Worm (Caenorhabditis elegans): ENCODE results near the gene irg-6.

irg-6 gene

DNA sequence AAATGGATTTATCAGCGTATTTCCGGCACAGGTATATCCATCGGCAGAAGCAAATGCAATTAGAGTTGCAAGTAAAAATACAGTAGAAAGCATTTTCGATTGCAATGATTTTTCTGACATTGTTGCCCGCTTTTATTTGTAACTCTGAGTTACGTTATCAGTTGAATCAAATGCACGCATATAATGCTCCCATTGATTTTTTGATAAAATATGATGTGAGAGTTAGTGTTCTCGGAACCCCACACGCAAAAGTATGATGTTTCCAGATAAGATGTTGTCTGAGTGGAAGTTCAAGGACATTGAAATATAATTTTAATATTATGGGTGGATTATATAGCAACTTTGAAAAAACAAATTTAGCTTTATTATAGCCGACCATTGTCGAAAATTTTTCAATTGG, 2.8 kb downstream of the irg-6 start, which contains the start of gene K08D8.5:
K08D8.5 (minus strand) TSS at position 140 of the 400 bp plus-strand sequence.
- TF ChIP-seq him-1 (tag; optimal IDR thresholded peaks at IDR 0.05) (no peak), nhr-80 (tag; optimal IDR thresholded peaks at IDR 0.05) (peak; percentile 33), ztf-6 (GFP tag; IDR thresholded peaks at IDR 0.05) (no peak), die-1 (tag; optimal IDR thresholded peaks at IDR 0.05) (no peak), ztf-25 (GFP tag; IDR thresholded peaks at IDR 0.05) (no peak), ztf-3 (GFP tag; optimal IDR thresholded peaks at IDR 0.05) (no peak), F57C9.4 (tag; optimal IDR thresholded peaks at IDR 0.05) (no peak)

DNA sequence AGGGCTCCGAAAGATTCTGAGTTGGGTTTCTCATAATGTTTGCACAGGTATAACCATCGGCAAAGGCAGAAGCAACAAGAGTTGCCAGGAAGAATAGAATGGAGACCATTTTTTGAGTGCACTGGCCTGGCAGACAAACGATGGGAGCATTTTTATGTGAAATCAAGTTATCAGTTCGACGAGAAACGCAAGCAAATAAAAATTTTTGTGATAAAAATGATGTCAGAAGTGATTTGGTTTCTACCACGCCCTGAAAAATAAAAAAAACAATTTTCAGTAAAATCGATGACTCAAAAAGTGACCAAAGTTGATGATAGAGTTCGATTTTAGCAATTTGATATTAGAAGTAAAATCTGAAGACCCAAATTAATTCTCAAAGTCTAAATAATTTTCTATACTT, 4.9 kb downstream of the irg-6 start, which contains the start of gene K08D8.4:
K08D8.4 (minus strand) TSS at position 128 of the 400 bp plus-strand sequence.
- TF ChIP-seq nhr-80 (tag; optimal IDR thresholded peaks at IDR 0.05) (peak; percentile 74), mcd-1 (GFP tag; IDR thresholded peaks at IDR 0.05) (no peak)

DNA sequence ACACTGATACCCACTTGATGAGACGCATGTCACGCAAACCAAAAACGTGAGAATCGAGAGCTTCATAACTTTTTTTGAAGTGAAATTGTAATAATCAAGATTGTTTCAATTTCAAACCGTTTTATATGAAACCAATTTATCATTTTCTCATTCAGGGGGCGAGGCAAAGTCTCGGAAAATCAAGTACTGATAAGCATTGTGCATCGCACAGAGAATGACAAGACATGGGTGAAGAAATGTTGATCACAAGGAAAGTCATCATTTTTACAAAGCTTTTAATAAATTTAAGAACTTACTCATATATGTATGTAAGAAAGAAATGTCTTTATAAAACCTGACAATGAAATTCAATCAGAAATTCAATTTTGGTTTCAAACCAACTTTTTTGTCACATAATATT, 8.2 kb downstream of the irg-6 start, which contains the start of gene K08D8.3:
K08D8.3 (minus strand) TSS at position 131 of the 400 bp plus-strand sequence.
- TF ChIP-seq nhr-80 (tag; optimal IDR thresholded peaks at IDR 0.05) (peak; percentile 75), hsf-1 (GFP tag; IDR thresholded peaks at IDR 0.05) (no peak), him-1 (tag; optimal IDR thresholded peaks at IDR 0.05) (no peak), Y56A3A.18 (GFP tag; IDR thresholded peaks at IDR 0.05) (no peak), zim-3 (tag; optimal IDR thresholded peaks at IDR 0.05) (no peak)

DNA sequence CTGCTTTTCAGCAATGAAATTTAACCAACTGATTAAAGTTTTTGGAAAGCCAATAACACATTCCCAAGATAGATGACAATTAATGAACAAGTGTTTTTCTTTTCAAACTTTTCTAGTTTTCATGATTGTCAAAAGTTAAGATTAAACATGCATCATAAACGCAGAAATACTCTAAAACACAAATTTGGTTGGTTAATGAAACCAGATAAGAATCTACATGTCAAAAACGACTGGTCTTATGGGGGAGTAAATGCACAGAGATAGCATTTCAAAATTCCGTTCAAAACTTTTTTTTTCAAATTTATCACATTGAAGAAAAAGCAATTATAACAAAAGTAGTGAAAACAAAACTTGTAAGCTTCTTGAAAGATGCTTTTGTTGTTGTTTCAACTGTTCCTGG, 11.1 kb downstream of the irg-6 start:
- peak; percentile 43 for TF ChIP-seq nhr-80 (tag; optimal IDR thresholded peaks at IDR 0.05)
- TF ChIP-seq sptf-2 (GFP tag; optimal IDR thresholded peaks at IDR 0.05): no peak
- TF ChIP-seq sea-2 (GFP tag; IDR thresholded peaks at IDR 0.05): no peak
- TF ChIP-seq let-607 (tag; optimal IDR thresholded peaks at IDR 0.05): no peak
- no peak for TF ChIP-seq him-1 (tag; optimal IDR thresholded peaks at IDR 0.05)
- no peak for TF ChIP-seq mel-28 (tag; optimal IDR thresholded peaks at IDR 0.05; ENCODE audit: borderline replicate concordance)

DNA sequence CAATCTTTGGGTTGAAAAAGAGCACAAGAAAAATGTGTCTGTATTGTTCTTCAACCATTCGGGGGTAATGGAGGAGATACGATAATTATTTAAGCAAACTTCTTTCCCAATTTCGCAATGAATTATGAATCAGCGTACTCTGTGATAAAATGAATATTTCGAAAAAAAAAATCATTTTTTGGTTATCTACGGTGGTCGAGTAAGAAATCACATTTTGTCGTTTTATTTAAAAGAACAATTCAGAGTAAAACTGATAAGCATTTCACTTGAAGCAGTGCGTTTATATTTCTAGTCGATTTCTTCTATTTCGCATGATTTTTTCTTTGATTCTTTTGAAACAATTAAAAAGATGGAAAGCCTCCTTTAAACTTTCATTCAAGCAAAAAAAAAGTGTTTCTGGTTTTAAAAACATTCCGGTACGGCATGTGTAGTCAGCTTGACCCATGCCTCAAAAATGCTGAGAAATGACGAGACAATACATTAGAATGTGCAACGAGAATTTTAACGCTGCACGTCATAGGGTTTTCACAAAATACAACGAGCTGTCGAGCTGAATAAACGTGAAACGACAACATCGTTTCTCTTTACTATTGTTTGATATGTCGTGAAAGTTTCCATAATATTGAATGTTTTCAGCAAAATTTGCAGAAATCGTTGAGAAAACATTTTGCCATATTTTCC, 12.2 kb downstream of the irg-6 start, which contains the start of gene K08D8.2:
K08D8.2 (plus strand) TSS at position 631 of the 681 bp plus-strand sequence.
- TF ChIP-seq nhr-80 (tag; optimal IDR thresholded peaks at IDR 0.05) (peak; percentile 37), ceh-27 (GFP tag; optimal IDR thresholded peaks at IDR 0.05) (no peak), cebp-1 (GFP tag; IDR thresholded peaks at IDR 0.05) (0 out of 2 replicates have a peak, but pooled peaks have one; percentile 23), cebp-1 (tag; optimal IDR thresholded peaks at IDR 0.05) (peak; percentile 10)

DNA sequence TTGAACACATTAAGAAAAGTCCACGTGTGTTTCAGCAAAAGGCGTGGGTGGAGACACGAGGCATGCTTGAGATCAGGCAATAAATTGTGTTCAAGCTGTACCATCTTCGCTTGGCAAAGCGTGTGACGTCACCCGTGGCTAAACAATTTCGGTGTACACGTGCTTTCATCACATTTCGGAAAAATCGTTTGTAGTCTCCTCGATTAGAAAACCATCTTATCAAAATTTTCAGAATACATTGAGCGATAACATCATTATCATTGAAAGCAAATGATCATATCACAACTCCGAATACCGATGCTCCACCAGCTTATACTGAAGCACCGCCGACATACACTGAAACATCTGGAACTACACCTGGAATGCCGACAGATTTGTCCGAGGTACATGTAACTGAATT, 13.2 kb downstream of the irg-6 start:
- TF ChIP-seq lin-26 (GFP tag; IDR thresholded peaks at IDR 0.05) (no peak), nhr-80 (tag; optimal IDR thresholded peaks at IDR 0.05) (peak; percentile 18), hrde-1 (tag; optimal IDR thresholded peaks at IDR 0.05; ENCODE audit: borderline replicate concordance) (no peak), hlh-12 (tag; optimal IDR thresholded peaks at IDR 0.05) (no peak), egl-18 (GFP tag; IDR thresholded peaks at IDR 0.05) (no peak)

DNA sequence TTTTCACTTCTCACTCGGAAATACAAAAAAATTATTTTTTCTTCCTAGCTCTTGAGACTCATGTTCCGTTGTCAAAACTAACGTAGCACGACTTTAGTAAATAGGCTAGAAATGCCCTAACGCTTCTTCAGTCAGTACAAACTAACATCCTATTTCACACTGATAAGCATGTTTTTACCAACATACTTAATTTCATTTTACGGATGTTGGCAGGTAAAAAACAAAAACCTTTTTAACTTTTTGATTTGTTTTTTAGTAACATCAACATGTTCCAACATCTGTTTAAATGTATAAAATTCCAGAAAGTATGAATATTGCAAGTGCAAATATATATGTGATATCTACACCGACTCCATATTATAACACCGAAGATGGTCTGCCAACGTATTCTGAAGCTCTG, 14.5 kb downstream of the irg-6 start, which contains the start of gene K08D8.10:
K08D8.10 (plus strand) TSS at position 301 of the 400 bp plus-strand sequence.
- TF ChIP-seq Y67H2A.10 (GFP tag; conservative IDR thresholded peaks at IDR 0.05): no peak
- no peak for TF ChIP-seq nhr-27 (tag; optimal IDR thresholded peaks at IDR 0.05)
- TF ChIP-seq B0019.2 (GFP tag; conservative IDR thresholded peaks at IDR 0.05): no peak
- TF ChIP-seq cebp-1 (GFP tag; IDR thresholded peaks at IDR 0.05): no peak
- no peak for TF ChIP-seq cebp-1 (tag; optimal IDR thresholded peaks at IDR 0.05)

Data from whole organism, young adult.